Fruit fly (Drosophila melanogaster) whole organism, embryonic: ENCODE data around the gene CG43333.

Source experiments
- B-H1 ChIP-seq: fragments of 200-800 bp; sonication (Bioruptor generic); IDR thresholded peaks from 3 replicates; pipeline ENCODE4 v1.3.6; 2022; ENCODE audit warnings: missing biosample characterization, missing genetic modification characterization
- CG10274 ChIP-seq: fragments of 200-800 bp; sonication (Bioruptor generic); optimal IDR thresholded peaks from 3 replicates; lab custom pipeline; 2017; ENCODE audit warnings: missing biosample characterization, mild to moderate bottlenecking, missing genetic modification characterization
- CG10543 ChIP-seq: fragments of 200-800 bp; sonication (Bioruptor generic); optimal IDR thresholded peaks from 3 replicates; lab custom pipeline; 2017; ENCODE audit warnings: missing biosample characterization, mild to moderate bottlenecking, missing genetic modification characterization, moderate library complexity
- CG11504 ChIP-seq: fragments of 200-800 bp; sonication (Bioruptor generic); optimal IDR thresholded peaks from 3 replicates; lab custom pipeline; 2019; ENCODE audit warnings: missing biosample characterization, mild to moderate bottlenecking, missing genetic modification characterization, moderate library complexity
- CG11695 ChIP-seq: fragments of 200-800 bp; sonication (Bioruptor generic); IDR thresholded peaks from 3 replicates; pipeline ENCODE4 v1.3.6; 2022; ENCODE audit warnings: missing biosample characterization, missing genetic modification characterization
- CG12299 ChIP-seq: fragments of 200-800 bp; sonication (Bioruptor generic); optimal IDR thresholded peaks from 2 replicates; lab custom pipeline; 2018; ENCODE audit warnings: missing biosample characterization, mild to moderate bottlenecking, missing genetic modification characterization
- CG1233 ChIP-seq: fragments of 200-800 bp; sonication (Bioruptor generic); optimal IDR thresholded peaks from 4 replicates; lab custom pipeline; 2018; ENCODE audit warnings: missing biosample characterization, mild to moderate bottlenecking, missing genetic modification characterization
- CG13123 ChIP-seq: fragments of 200-800 bp; sonication (Bioruptor generic); optimal IDR thresholded peaks from 2 replicates; lab custom pipeline; 2016; ENCODE audit warnings: missing biosample characterization, missing genetic modification characterization
- CG14667 ChIP-seq: fragments of 200-800 bp; sonication (Bioruptor generic); IDR thresholded peaks from 2 replicates; pipeline ENCODE4 v1.3.6; 2022; ENCODE audit warnings: missing biosample characterization, missing genetic modification characterization
- CG17912 ChIP-seq: fragments of 200-800 bp; sonication (Bioruptor generic); optimal IDR thresholded peaks from 2 replicates; lab custom pipeline; 2018; ENCODE audit warnings: missing biosample characterization, mild to moderate bottlenecking, missing genetic modification characterization
- CG18619 ChIP-seq: fragments of 200-800 bp; sonication (Bioruptor generic); optimal IDR thresholded peaks from 3 replicates; lab custom pipeline; 2017; ENCODE audit warnings: missing biosample characterization, mild to moderate bottlenecking, missing genetic modification characterization
- CG2678 ChIP-seq: fragments of 200-800 bp; sonication (Bioruptor generic); optimal IDR thresholded peaks from 3 replicates; lab custom pipeline; 2019; ENCODE audit warnings: missing biosample characterization, mild to moderate bottlenecking, missing genetic modification characterization, moderate library complexity
- CG3065 ChIP-seq: fragments of 200-800 bp; sonication (Bioruptor generic); optimal IDR thresholded peaks from 2 replicates; lab custom pipeline; 2016; ENCODE audit warnings: missing biosample characterization, missing genetic modification characterization
- CG3281 ChIP-seq: fragments of 200-800 bp; sonication (Bioruptor generic); optimal IDR thresholded peaks from 3 replicates; lab custom pipeline; 2017; ENCODE audit warnings: missing biosample characterization, mild to moderate bottlenecking, missing genetic modification characterization
- CG4360 ChIP-seq: fragments of 200-800 bp; sonication (Bioruptor generic); IDR thresholded peaks from 2 replicates; pipeline ENCODE4 v1.3.6; 2022; ENCODE audit warnings: missing biosample characterization, missing genetic modification characterization
- CG6254 ChIP-seq: fragments of 200-800 bp; sonication (Bioruptor generic); optimal IDR thresholded peaks from 3 replicates; lab custom pipeline; 2017; ENCODE audit warnings: mild to moderate bottlenecking, missing biosample characterization, missing genetic modification reagents, missing genetic modification characterization
- CG7839 ChIP-seq: fragments of 200-800 bp; sonication (Bioruptor generic); optimal IDR thresholded peaks from 3 replicates; lab custom pipeline; 2018; ENCODE audit warnings: missing biosample characterization, mild to moderate bottlenecking, missing genetic modification characterization, moderate library complexity
- Chrac-16 ChIP-seq: fragments of 200-800 bp; sonication (Bioruptor generic); optimal IDR thresholded peaks from 3 replicates; lab custom pipeline; 2016; ENCODE audit warnings: missing biosample characterization, missing genetic modification characterization
- D19A ChIP-seq: fragments of 200-800 bp; optimal IDR thresholded peaks from 3 replicates; lab custom pipeline; 2019; ENCODE audit warnings: missing biosample characterization, mild to moderate bottlenecking, missing genetic modification characterization, moderate library complexity
- Dad ChIP-seq: fragments of 200-800 bp; sonication (Bioruptor generic); optimal IDR thresholded peaks from 3 replicates; lab custom pipeline; 2016; ENCODE audit warnings: missing biosample characterization, missing genetic modification characterization
- Deaf1 ChIP-seq: fragments of 200-800 bp; optimal IDR thresholded peaks from 3 replicates; lab custom pipeline; 2019; ENCODE audit warnings: missing biosample characterization, mild to moderate bottlenecking, missing genetic modification characterization, moderate library complexity
- Dfd ChIP-seq, 2 experiments: fragments of >200 bp; optimal IDR thresholded peaks; 2 replicates each; lab custom pipeline; 2017; ENCODE audit warnings: missing biosample characterization in 2 of 2, missing genetic modification characterization in 2 of 2
- Dref ChIP-seq: fragments of 200-800 bp; sonication (Bioruptor generic); IDR thresholded peaks from 2 replicates; pipeline ENCODE4 v1.3.6; 2022; ENCODE audit warnings: missing biosample characterization, missing genetic modification characterization
- Ets65A ChIP-seq: fragments of 200-800 bp; sonication (Bioruptor generic); peaks from one replicate; lab custom pipeline; 2016; ENCODE audit warnings: missing biosample characterization, missing genetic modification characterization
- H15 ChIP-seq: fragments of 200-800 bp; sonication (Bioruptor generic); IDR thresholded peaks from 3 replicates; pipeline ENCODE4 v1.3.6; 2022; ENCODE audit warnings: missing biosample characterization, missing genetic modification characterization
- Hr51 ChIP-seq, 2 experiments: fragments of 200-800 bp; sonication (Bioruptor generic); optimal IDR thresholded peaks; 2 replicates in 1 of 2; 3 replicates in 1 of 2; lab custom pipeline; 2016 to 2018; ENCODE audit warnings: missing biosample characterization in 2 of 2, missing genetic modification characterization in 2 of 2, mild to moderate bottlenecking in 1 of 2, moderate library complexity in 1 of 2
- Nf-YB ChIP-seq: fragments of 200-800 bp; sonication (Bioruptor generic); optimal IDR thresholded peaks from 3 replicates; lab custom pipeline; 2019; ENCODE audit warnings: missing biosample characterization, mild to moderate bottlenecking, missing genetic modification characterization, moderate library complexity
- Sry-β ChIP-seq: fragments of 200-800 bp; sonication (Bioruptor generic); optimal IDR thresholded peaks from 2 replicates; lab custom pipeline; 2018; ENCODE audit warnings: missing biosample characterization, mild to moderate bottlenecking, missing genetic modification characterization, moderate library complexity
- Trl ChIP-seq, 3 experiments: fragments of >200 bp in 2 of 3; fragments of 200-800 bp in 1 of 3; sonication (Bioruptor generic) in 1 of 3; optimal IDR thresholded peaks; 2 replicates in 1 of 3; 3 replicates in 2 of 3; lab custom pipeline; 2016 to 2017; ENCODE audit warnings: missing biosample characterization in 1 of 3, missing genetic modification characterization in 1 of 3
- cg ChIP-seq: fragments of 200-800 bp; sonication (Bioruptor generic); optimal IDR thresholded peaks from 3 replicates; lab custom pipeline; 2019; ENCODE audit warnings: missing biosample characterization, mild to moderate bottlenecking, missing genetic modification characterization, moderate library complexity
- chinmo ChIP-seq: fragments of 200-800 bp; sonication (Bioruptor generic); IDR thresholded peaks from 4 replicates; pipeline ENCODE4 v1.3.6; 2022; ENCODE audit warnings: missing biosample characterization, missing genetic modification characterization; ENCODE audit not compliant: partially characterized antibody
- crol ChIP-seq: fragments of 200-800 bp; sonication (Bioruptor generic); IDR thresholded peaks from 2 replicates; pipeline ENCODE4 v1.3.6; 2022; ENCODE audit warnings: missing biosample characterization, missing genetic modification characterization
- danr ChIP-seq: fragments of 200-800 bp; sonication (Bioruptor generic); IDR thresholded peaks from 2 replicates; pipeline ENCODE4 v1.3.6; 2022; ENCODE audit warnings: missing biosample characterization, missing genetic modification characterization
- disco-r ChIP-seq: fragments of 200-800 bp; sonication (Bioruptor generic); optimal IDR thresholded peaks from 2 replicates; lab custom pipeline; 2016; ENCODE audit warnings: missing biosample characterization, missing genetic modification characterization
- dmrt99B ChIP-seq: fragments of 200-800 bp; sonication (Bioruptor generic); optimal IDR thresholded peaks from 2 replicates; lab custom pipeline; 2018; ENCODE audit warnings: missing biosample characterization, mild to moderate bottlenecking, missing genetic modification characterization, moderate library complexity
- gem ChIP-seq: fragments of 200-800 bp; sonication (Bioruptor generic); optimal IDR thresholded peaks from 2 replicates; lab custom pipeline; 2019; ENCODE audit warnings: missing biosample characterization, mild to moderate bottlenecking, missing genetic modification characterization, moderate library complexity
- grn ChIP-seq: fragments of 200-800 bp; sonication (Bioruptor generic); optimal IDR thresholded peaks from 3 replicates; lab custom pipeline; 2017; ENCODE audit warnings: missing biosample characterization, missing genetic modification characterization
- jing ChIP-seq: fragments of 200-800 bp; sonication (Bioruptor generic); optimal IDR thresholded peaks from 2 replicates; lab custom pipeline; 2018; ENCODE audit warnings: missing biosample characterization, mild to moderate bottlenecking, missing genetic modification characterization
- nerfin-1 ChIP-seq: fragments of 200-800 bp; sonication (Bioruptor generic); optimal IDR thresholded peaks from 3 replicates; lab custom pipeline; 2019; ENCODE audit warnings: missing biosample characterization, mild to moderate bottlenecking, missing genetic modification characterization, moderate library complexity
- pros ChIP-seq: fragments of 200-800 bp; sonication (Bioruptor generic); optimal IDR thresholded peaks from 3 replicates; lab custom pipeline; 2019; ENCODE audit warnings: missing biosample characterization, mild to moderate bottlenecking, missing genetic modification characterization, moderate library complexity
- pzg ChIP-seq: fragments of 200-800 bp; sonication (Bioruptor generic); optimal IDR thresholded peaks from 3 replicates; lab custom pipeline; 2018; ENCODE audit warnings: missing biosample characterization, mild to moderate bottlenecking, missing genetic modification characterization, moderate library complexity
- row ChIP-seq: fragments of 200-800 bp; sonication (Bioruptor generic); IDR thresholded peaks from 3 replicates; pipeline ENCODE4 v1.3.6; 2022; ENCODE audit warnings: missing biosample characterization, missing genetic modification characterization
- scrt ChIP-seq: fragments of 200-800 bp; sonication (Bioruptor generic); optimal IDR thresholded peaks from 2 replicates; lab custom pipeline; 2018; ENCODE audit warnings: missing biosample characterization, mild to moderate bottlenecking, missing genetic modification characterization, moderate library complexity
- sqz ChIP-seq: fragments of 200-800 bp; sonication (Bioruptor generic); optimal IDR thresholded peaks from 3 replicates; lab custom pipeline; 2018; ENCODE audit warnings: missing biosample characterization, mild to moderate bottlenecking, missing genetic modification characterization
- vvl ChIP-seq: fragments of 200-800 bp; sonication (Bioruptor generic); IDR thresholded peaks from 2 replicates; pipeline ENCODE4 v1.3.6; 2022; ENCODE audit warnings: missing biosample characterization, missing genetic modification characterization
- z ChIP-seq: fragments of 200-800 bp; sonication (Bioruptor generic); IDR thresholded peaks from 3 replicates; pipeline ENCODE4 v1.3.6; 2022; ENCODE audit warnings: missing biosample characterization, missing genetic modification characterization

CG43333 gene

DNA sequence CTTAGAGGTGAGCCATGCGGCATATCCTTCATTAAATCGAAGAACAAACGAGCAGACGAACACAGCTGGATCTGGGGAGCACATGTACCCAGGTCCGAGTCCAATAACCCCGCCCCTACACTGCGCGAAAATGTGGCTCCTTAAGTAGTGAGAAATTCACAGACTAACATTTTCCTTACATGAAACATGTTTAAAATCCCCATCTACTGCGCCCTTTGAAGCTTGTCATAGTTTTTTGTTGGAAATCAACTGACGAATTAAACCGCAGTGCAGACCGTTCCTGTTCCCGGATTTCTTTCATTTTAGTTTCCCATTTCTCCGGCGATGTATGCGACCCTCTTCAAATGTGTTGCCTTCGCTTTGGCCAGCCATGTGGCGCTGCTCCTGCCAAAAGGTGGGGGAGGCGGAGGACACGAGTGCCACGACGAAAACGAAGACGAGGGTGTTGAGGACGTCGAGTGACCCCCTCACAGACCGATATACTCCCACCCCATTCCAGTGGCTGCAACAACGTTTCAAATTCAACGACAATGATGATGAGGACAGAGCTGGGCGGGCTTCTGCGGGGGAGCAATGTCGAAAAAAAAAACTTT, 57.6 kb downstream of the CG43333 start (continued):
- TF ChIP-seq danr (GFP tag; lab: Robert Waterston, UW) (peak; percentile 69), B-H1 (peak; percentile 45; the same call in 2 of the 3 replicates), CG3065 (no peak), Dfd (GFP tag; optimal IDR thresholded peaks at IDR 0.05; lab: Kevin White, UChicago) (no peak), Dad (GFP tag; lab: Kevin White, UChicago) (peak; percentile 20), CG4360 (GFP tag; lab: Robert Waterston, UW) (no peak), disco-r (peak; percentile 3), nerfin-1 (peak; percentile 36), vvl (peak; percentile 85), pzg (GFP tag; lab: Kevin White, UChicago) (no peak)
- TF ChIP-seq, all 482 proteins: peak for 280

DNA sequence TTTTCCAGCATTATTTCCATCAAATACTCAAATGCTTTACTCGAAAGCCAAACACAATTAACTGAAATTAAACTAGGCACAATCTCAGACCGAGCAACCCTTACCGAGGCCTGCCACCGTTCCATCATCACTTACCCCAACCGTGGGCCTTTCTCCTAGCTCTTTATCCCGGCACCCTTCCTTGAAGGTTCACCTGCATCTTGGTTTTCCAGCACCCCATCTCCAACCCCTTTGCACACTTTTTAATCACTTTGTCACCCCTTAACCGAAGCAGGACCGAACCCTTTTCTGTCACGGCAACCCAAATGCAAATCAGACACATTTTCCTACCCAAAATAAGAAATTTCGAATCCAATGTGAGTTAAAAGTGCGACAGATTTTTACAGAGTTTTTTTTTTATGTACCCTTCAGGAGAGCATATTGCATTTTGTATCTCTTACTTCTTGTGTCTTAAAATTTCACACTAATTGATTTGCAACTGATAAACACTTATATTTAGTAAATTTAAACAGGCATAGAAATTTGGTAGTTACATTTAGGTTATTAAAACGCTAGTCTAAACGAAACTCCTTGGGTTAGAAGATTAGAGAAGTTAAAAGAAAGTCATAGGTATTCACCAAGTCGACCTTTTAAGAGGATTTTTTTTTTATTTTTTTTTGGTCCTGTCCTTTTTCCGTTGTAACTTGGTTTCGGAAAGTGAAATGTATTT, 59.6 kb downstream of the CG43333 start:
- peak; percentile 11 for TF ChIP-seq CG2678 (tag; lab: Kevin White, UChicago)
- TF ChIP-seq crol (GFP tag; lab: Robert Waterston, UW), result no peak
- no peak for TF ChIP-seq CG13123
- no peak for TF ChIP-seq CG10274
- TF ChIP-seq pros, result peak; percentile 84
- TF ChIP-seq dmrt99B, result peak; percentile 20
- peak; percentile 76 for TF ChIP-seq D19A
- TF ChIP-seq CG18619 (GFP tag; lab: Kevin White, UChicago), result no peak
- TF ChIP-seq sqz (GFP tag; lab: Kevin White, UChicago), result peak; percentile 64
- no peak for TF ChIP-seq grn (GFP tag; lab: Kevin White, UChicago)
- TF ChIP-seq Hr51 (GFP tag; optimal IDR thresholded peaks at IDR 0.05; lab: Kevin White, UChicago), result peak in 1 of 2 experiments; percentile 12
- TF ChIP-seq CG11695 (GFP tag; lab: Robert Waterston, UW), result no peak
- peak; percentile 81 for TF ChIP-seq Ets65A (GFP tag; lab: Kevin White, UChicago)
- peak; percentile 4 for TF ChIP-seq CG7839 (tag; lab: Kevin White, UChicago)
- peak; percentile 23 for TF ChIP-seq gem (tag; lab: Kevin White, UChicago)
- no peak for TF ChIP-seq H15 (GFP tag; lab: Robert Waterston, UW)
- TF ChIP-seq row (GFP tag; lab: Robert Waterston, UW), result peak; percentile 38; the same call in 2 of the 3 replicates
- no peak for TF ChIP-seq Nf-YB (GFP tag; lab: Kevin White, UChicago)
- TF ChIP-seq CG17912 (GFP tag; lab: Kevin White, UChicago), result no peak
- TF ChIP-seq Dref, result no peak
- TF ChIP-seq CG11504 (tag; lab: Kevin White, UChicago), result peak; percentile 26
- no peak for TF ChIP-seq CG3281 (GFP tag; lab: Kevin White, UChicago)
- TF ChIP-seq CG6254 (GFP tag; lab: Kevin White, UChicago), result no peak

DNA sequence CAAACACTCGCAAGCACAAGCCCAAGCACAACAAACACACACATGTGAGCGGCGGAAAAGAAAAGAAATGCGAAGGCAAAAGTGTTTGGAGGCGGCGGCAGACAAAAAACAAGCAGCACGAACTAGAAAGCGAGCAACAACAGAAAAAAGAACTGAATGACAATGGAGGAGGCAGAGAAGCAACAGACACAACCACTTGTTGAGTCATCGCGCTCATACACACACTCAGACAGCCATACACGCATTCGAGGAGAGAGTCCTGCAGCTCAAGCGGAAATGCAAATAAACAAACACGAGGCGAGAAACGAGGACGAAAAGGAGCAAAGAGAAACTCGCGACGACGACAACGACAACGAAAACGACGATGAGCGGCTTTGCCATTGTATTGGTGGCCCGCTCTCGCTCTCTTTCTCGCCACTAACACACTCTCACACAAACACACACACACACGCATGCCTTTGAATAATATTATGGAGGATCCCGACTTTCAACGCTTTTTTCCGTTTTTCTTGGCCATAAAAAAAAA, 64.4 kb downstream of the CG43333 start:
- no peak for TF ChIP-seq CG12299
- TF ChIP-seq z, result peak; percentile 65; the same call in 2 of the 3 replicates
- TF ChIP-seq chinmo (GFP tag; lab: Robert Waterston, UW), result 0 out of 4 replicates have a peak, but pooled peaks have one; percentile 19
- no peak for TF ChIP-seq Sry-β (GFP tag; lab: Kevin White, UChicago)
- TF ChIP-seq cg (GFP tag; lab: Kevin White, UChicago), result peak; percentile 25
- TF ChIP-seq jing (GFP tag; lab: Kevin White, UChicago), result no peak
- 0 out of 3 replicates have a peak, but pooled peaks have one; percentile 15 for TF ChIP-seq H15 (GFP tag; lab: Robert Waterston, UW)
- no peak for TF ChIP-seq Chrac-16 (GFP tag; lab: Kevin White, UChicago)
- TF ChIP-seq CG6254 (GFP tag; lab: Kevin White, UChicago), result no peak
- peak; percentile 83 for TF ChIP-seq Deaf1 (tag; lab: Kevin White, UChicago)
- peak; percentile 98 for TF ChIP-seq scrt (GFP tag; lab: Kevin White, UChicago)
- TF ChIP-seq CG14667 (GFP tag; lab: Robert Waterston, UW), result no peak
- TF ChIP-seq Trl (optimal IDR thresholded peaks at IDR 0.05; lab: Kevin White, UChicago), result peak; percentile 16 to 58
- no peak for TF ChIP-seq Trl (GFP tag; optimal IDR thresholded peaks at IDR 0.05; lab: Kevin White, UChicago)
- TF ChIP-seq CG1233 (GFP tag; lab: Kevin White, UChicago), result no peak
- no peak for TF ChIP-seq CG10543 (GFP tag; lab: Kevin White, UChicago)
